Fruit fly (Drosophila melanogaster) whole organism, embryonic: ENCODE measurements around the gene CG31548.

ENCODE experiments used
- Abd-B ChIP-seq: fragments of 200-800 bp; sonication (Bioruptor generic); optimal IDR thresholded peaks from 2 replicates; lab custom pipeline; 2018; ENCODE audit warnings: missing biosample characterization, mild to moderate bottlenecking, missing genetic modification characterization, moderate library complexity
- Adf1 ChIP-seq: fragments of 200-800 bp; sonication (Bioruptor generic); IDR thresholded peaks from 2 replicates; pipeline ENCODE4 v1.3.6; 2022; ENCODE audit warnings: missing biosample characterization, missing genetic modification characterization
- Atf-2 ChIP-seq: fragments of 200-800 bp; sonication (Bioruptor generic); optimal IDR thresholded peaks from 2 replicates; lab custom pipeline; 2016; ENCODE audit warnings: missing biosample characterization, missing genetic modification characterization
- CG10462 ChIP-seq: fragments of 200-800 bp; sonication (Bioruptor generic); optimal IDR thresholded peaks from 2 replicates; lab custom pipeline; 2016; ENCODE audit warnings: missing biosample characterization, missing genetic modification characterization
- CG10565 ChIP-seq: fragments of 200-800 bp; sonication (Bioruptor generic); optimal IDR thresholded peaks from 3 replicates; lab custom pipeline; 2016; ENCODE audit warnings: missing biosample characterization, mild to moderate bottlenecking, missing genetic modification characterization
- CG11247 ChIP-seq: fragments of 200-800 bp; sonication (Bioruptor generic); IDR thresholded peaks from 2 replicates; pipeline ENCODE4 v1.3.6; 2022; ENCODE audit warnings: missing biosample characterization, missing genetic modification characterization
- CG1233 ChIP-seq: fragments of 200-800 bp; sonication (Bioruptor generic); optimal IDR thresholded peaks from 4 replicates; lab custom pipeline; 2018; ENCODE audit warnings: missing biosample characterization, mild to moderate bottlenecking, missing genetic modification characterization
- CG14014 ChIP-seq: fragments of 200-800 bp; sonication (Bioruptor generic); IDR thresholded peaks from 2 replicates; pipeline ENCODE4 v1.3.6; 2022; ENCODE audit warnings: missing biosample characterization, missing genetic modification characterization
- CG14667 ChIP-seq: fragments of 200-800 bp; sonication (Bioruptor generic); IDR thresholded peaks from 2 replicates; pipeline ENCODE4 v1.3.6; 2022; ENCODE audit warnings: missing biosample characterization, missing genetic modification characterization
- CG1647 ChIP-seq: fragments of 200-800 bp; sonication (Bioruptor generic); optimal IDR thresholded peaks from 3 replicates; lab custom pipeline; 2016; ENCODE audit warnings: missing biosample characterization, missing genetic modification characterization
- CG2712 ChIP-seq: fragments of 200-800 bp; optimal IDR thresholded peaks from 3 replicates; lab custom pipeline; 2019; ENCODE audit warnings: missing biosample characterization, mild to moderate bottlenecking, missing genetic modification characterization, moderate library complexity
- CG3065 ChIP-seq: fragments of 200-800 bp; sonication (Bioruptor generic); optimal IDR thresholded peaks from 2 replicates; lab custom pipeline; 2016; ENCODE audit warnings: missing biosample characterization, missing genetic modification characterization
- CG31388 ChIP-seq: fragments of 200-800 bp; sonication (Bioruptor generic); optimal IDR thresholded peaks from 2 replicates; lab custom pipeline; 2016; ENCODE audit warnings: missing biosample characterization, missing genetic modification characterization
- CG3726 ChIP-seq: fragments of 200-800 bp; sonication (Bioruptor generic); IDR thresholded peaks from 3 replicates; pipeline ENCODE4, ENCODE4 v1.3.6; 2022; ENCODE audit warnings: missing biosample characterization, missing genetic modification characterization
- CG6254 ChIP-seq: fragments of 200-800 bp; sonication (Bioruptor generic); optimal IDR thresholded peaks from 3 replicates; lab custom pipeline; 2017; ENCODE audit warnings: mild to moderate bottlenecking, missing biosample characterization, missing genetic modification reagents, missing genetic modification characterization
- CG6272 ChIP-seq: fragments of 200-800 bp; sonication (Bioruptor generic); IDR thresholded peaks from 2 replicates; pipeline ENCODE4 v1.3.6; 2022; ENCODE audit warnings: missing biosample characterization, missing genetic modification characterization
- CG8290 ChIP-seq, 3 experiments: fragments of 200-800 bp; sonication (Bioruptor generic); optimal IDR thresholded peaks; 2 replicates each; lab custom pipeline; 2016 to 2019; ENCODE audit warnings: missing biosample characterization in 3 of 3, missing genetic modification characterization in 3 of 3, mild to moderate bottlenecking in 2 of 3, moderate library complexity in 1 of 3
- CG8359 ChIP-seq: fragments of 200-800 bp; sonication (Bioruptor generic); optimal IDR thresholded peaks from 2 replicates; lab custom pipeline; 2017; ENCODE audit warnings: missing biosample characterization, mild to moderate bottlenecking, missing genetic modification characterization, borderline replicate concordance
- CG9876 ChIP-seq: fragments of 200-800 bp; sonication (Bioruptor generic); optimal IDR thresholded peaks from 2 replicates; lab custom pipeline; 2016; ENCODE audit warnings: missing biosample characterization, missing genetic modification characterization
- Chrac-16 ChIP-seq: fragments of 200-800 bp; sonication (Bioruptor generic); optimal IDR thresholded peaks from 3 replicates; lab custom pipeline; 2016; ENCODE audit warnings: missing biosample characterization, missing genetic modification characterization
- CrebB ChIP-seq: fragments of 200-800 bp; sonication (Bioruptor generic); optimal IDR thresholded peaks from 3 replicates; lab custom pipeline; 2018; ENCODE audit warnings: missing biosample characterization, mild to moderate bottlenecking, missing genetic modification characterization
- Ets97D ChIP-seq: fragments of 200-800 bp; sonication (Bioruptor generic); optimal IDR thresholded peaks from 3 replicates; lab custom pipeline; 2016; ENCODE audit warnings: missing biosample characterization, missing genetic modification characterization
- H2.0 ChIP-seq: fragments of 200-800 bp; sonication (Bioruptor generic); IDR thresholded peaks from 2 replicates; pipeline ENCODE4 v1.3.6; 2022; ENCODE audit warnings: missing biosample characterization, missing genetic modification characterization
- HLH4C ChIP-seq: fragments of 200-800 bp; sonication (Bioruptor generic); IDR thresholded peaks from 3 replicates; pipeline ENCODE4 v1.3.6; 2022; ENCODE audit warnings: missing biosample characterization, missing genetic modification characterization; ENCODE audit not compliant: partially characterized antibody
- NC2α ChIP-seq: fragments of 200-800 bp; sonication (Bioruptor generic); optimal IDR thresholded peaks from 2 replicates; lab custom pipeline; 2016; ENCODE audit warnings: missing biosample characterization, missing genetic modification characterization
- NFAT ChIP-seq: fragments of 200-800 bp; sonication (Bioruptor generic); IDR thresholded peaks from 2 replicates; pipeline ENCODE4 v1.3.6; 2022; ENCODE audit warnings: missing biosample characterization, missing genetic modification characterization
- Opbp ChIP-seq: fragments of 200-800 bp; sonication (Bioruptor generic); IDR thresholded peaks from 3 replicates; pipeline ENCODE4 v1.3.6; 2022; ENCODE audit warnings: missing biosample characterization, missing genetic modification characterization; ENCODE audit not compliant: partially characterized antibody
- Rx ChIP-seq: fragments of 200-800 bp; sonication (Bioruptor generic); IDR thresholded peaks from 2 replicates; pipeline ENCODE4 v1.3.6; 2022; ENCODE audit warnings: missing biosample characterization, missing genetic modification characterization
- Sox100B ChIP-seq: fragments of 200-800 bp; sonication (Bioruptor generic); optimal IDR thresholded peaks from 3 replicates; lab custom pipeline; 2018; ENCODE audit warnings: missing biosample characterization, mild to moderate bottlenecking, missing genetic modification characterization
- Usf ChIP-seq: fragments of 200-800 bp; sonication (Bioruptor generic); optimal IDR thresholded peaks from 2 replicates; lab custom pipeline; 2017; ENCODE audit warnings: missing genotype, missing biosample characterization, missing genetic modification characterization
- al ChIP-seq: fragments of 200-800 bp; sonication (Bioruptor generic); IDR thresholded peaks from 2 replicates; pipeline ENCODE4 v1.3.6; 2022; ENCODE audit warnings: missing biosample characterization, missing genetic modification characterization
- amos ChIP-seq: fragments of 200-800 bp; sonication (Bioruptor generic); IDR thresholded peaks from 2 replicates; pipeline ENCODE4 v1.3.6; 2022; ENCODE audit warnings: missing biosample characterization, missing genetic modification characterization; ENCODE audit not compliant: partially characterized antibody
- az2 ChIP-seq: fragments of 200-800 bp; sonication (Bioruptor generic); optimal IDR thresholded peaks from 3 replicates; lab custom pipeline; 2016; ENCODE audit warnings: missing biosample characterization, missing genetic modification characterization
- cato ChIP-seq: fragments of 200-800 bp; sonication (Bioruptor generic); optimal IDR thresholded peaks from 2 replicates; lab custom pipeline; 2016; ENCODE audit warnings: missing biosample characterization, missing genetic modification characterization, borderline replicate concordance
- ci ChIP-seq: fragments of 200-800 bp; sonication (Bioruptor generic); IDR thresholded peaks from 3 replicates; pipeline ENCODE4 v1.3.6; 2022; ENCODE audit warnings: missing biosample characterization, missing genetic modification characterization
- croc ChIP-seq: fragments of 200-800 bp; sonication (Bioruptor generic); conservative IDR thresholded peaks from 3 replicates; pipeline ENCODE4 v1.3.6; 2022; ENCODE audit warnings: missing biosample characterization, missing genetic modification characterization
- danr ChIP-seq: fragments of 200-800 bp; sonication (Bioruptor generic); IDR thresholded peaks from 2 replicates; pipeline ENCODE4 v1.3.6; 2022; ENCODE audit warnings: missing biosample characterization, missing genetic modification characterization
- exex ChIP-seq: fragments of 200-800 bp; sonication (Bioruptor generic); optimal IDR thresholded peaks from 4 replicates; lab custom pipeline; 2018; ENCODE audit warnings: missing biosample characterization, mild to moderate bottlenecking, missing genetic modification characterization, moderate library complexity
- gsb-n ChIP-seq: fragments of 200-800 bp; sonication (Bioruptor generic); optimal IDR thresholded peaks from 3 replicates; lab custom pipeline; 2018; ENCODE audit warnings: missing biosample characterization, mild to moderate bottlenecking, missing genetic modification characterization
- h ChIP-seq: fragments of >200 bp; optimal IDR thresholded peaks from 2 replicates; lab custom pipeline; 2017
- hkb ChIP-seq, 2 experiments: fragments of 200-800 bp in 1 of 2; fragments of >200 bp in 1 of 2; sonication (Bioruptor generic) in 1 of 2; IDR thresholded peaks in 1 of 2; optimal IDR thresholded peaks in 1 of 2; 2 replicates each; pipeline versions ENCODE4 v1.3.6 to Lab custom; 2017 to 2022; ENCODE audit warnings: missing biosample characterization in 1 of 2, missing genetic modification characterization in 1 of 2
- nerfin-2 ChIP-seq: fragments of 200-800 bp; sonication (Bioruptor generic); IDR thresholded peaks from 2 replicates; pipeline ENCODE4 v1.3.6; 2022; ENCODE audit warnings: missing biosample characterization, missing genetic modification characterization; ENCODE audit not compliant: partially characterized antibody
- otp ChIP-seq: fragments of 200-800 bp; sonication (Bioruptor generic); IDR thresholded peaks from 3 replicates; pipeline ENCODE4, ENCODE4 v1.3.6; 2022; ENCODE audit warnings: missing biosample characterization, missing genetic modification characterization
- pnt ChIP-seq: fragments of 200-800 bp; sonication (Bioruptor generic); optimal IDR thresholded peaks from 3 replicates; lab custom pipeline; 2016; ENCODE audit warnings: missing biosample characterization, missing genetic modification characterization
- sc ChIP-seq, 3 experiments: fragments of >200 bp in 2 of 3; fragments of 200-800 bp in 1 of 3; sonication (Bioruptor generic) in 1 of 3; optimal IDR thresholded peaks; 2 replicates in 2 of 3; 3 replicates in 1 of 3; lab custom pipeline; 2017; ENCODE audit warnings: mild to moderate bottlenecking in 1 of 3, missing biosample characterization in 1 of 3, missing genetic modification characterization in 1 of 3, missing genetic modification reagents in 1 of 3
- so ChIP-seq: fragments of 200-800 bp; sonication (Bioruptor generic); IDR thresholded peaks from 3 replicates; pipeline ENCODE4 v1.3.6; 2022; ENCODE audit warnings: missing biosample characterization, missing genetic modification characterization
- tin ChIP-seq: fragments of 200-800 bp; sonication (Bioruptor generic); optimal IDR thresholded peaks from 3 replicates; lab custom pipeline; 2016; ENCODE audit warnings: missing biosample characterization, missing genetic modification characterization

Gene CG31548

dm6 chr3R:5660198-5660893, 23.7 kb upstream of the CG31548 start, which contains the start of gene Wdr33 (continued):
- TF ChIP-seq hkb (optimal IDR thresholded peaks at IDR 0.05; lab: Kevin White, UChicago) (no peak), hkb (GFP tag; IDR thresholded peaks at IDR 0.05; lab: Robert Waterston, UW) (0 out of 2 replicates have a peak, but pooled peaks have one; percentile 9), CG10565 (GFP tag; lab: Kevin White, UChicago) (no peak), CG14014 (GFP tag; lab: Robert Waterston, UW) (no peak), Ets97D (GFP tag; lab: Kevin White, UChicago) (no peak), Atf-2 (no peak), Sox100B (GFP tag; lab: Kevin White, UChicago) (no peak), CG10462 (GFP tag; lab: Kevin White, UChicago) (peak; percentile 45), Rx (no peak), HLH4C (peak; percentile 84), croc (GFP tag; lab: Robert Waterston, UW) (no peak), amos (GFP tag; lab: Robert Waterston, UW) (peak; percentile 91), tin (GFP tag; lab: Kevin White, UChicago) (peak; percentile 8), cato (GFP tag; lab: Kevin White, UChicago) (peak; percentile 14), H2.0 (GFP tag; lab: Robert Waterston, UW) (peak; percentile 21; the same call in 1 of the 2 replicates), nerfin-2 (GFP tag; lab: Robert Waterston, UW) (peak; percentile 82), CG11247 (GFP tag; lab: Robert Waterston, UW) (no peak), CG1233 (GFP tag; lab: Kevin White, UChicago) (no peak), CG2712 (tag; lab: Kevin White, UChicago) (peak; percentile 19), CG8290 (GFP tag; optimal IDR thresholded peaks at IDR 0.05; lab: Kevin White, UChicago) (no peak), CG8290 (tag; optimal IDR thresholded peaks at IDR 0.05; lab: Kevin White, UChicago) (no peak), gsb-n (tag; lab: Kevin White, UChicago) (no peak), h (no peak), pnt (no peak), az2 (GFP tag; lab: Kevin White, UChicago) (peak; percentile 46), CG6272 (GFP tag; lab: Robert Waterston, UW) (0 out of 2 replicates have a peak, but pooled peaks have one; percentile 19), Usf (GFP tag; lab: Kevin White, UChicago) (peak; percentile 21), CG31388 (GFP tag; lab: Kevin White, UChicago) (peak; percentile 21), ci (GFP tag; lab: Robert Waterston, UW) (no peak; the same call in 2 of the 3 replicates), CG14667 (GFP tag; lab: Robert Waterston, UW) (peak; percentile 16; the same call in 1 of the 2 replicates), CrebB (tag; lab: Kevin White, UChicago) (no peak), CG1647 (no peak), so (no peak), al (GFP tag; lab: Robert Waterston, UW) (peak; percentile 28; the same call in 1 of the 2 replicates), danr (GFP tag; lab: Robert Waterston, UW) (0 out of 2 replicates have a peak, but pooled peaks have one; percentile 17), otp (no peak), NC2α (GFP tag; lab: Kevin White, UChicago) (no peak), Adf1 (GFP tag; lab: Robert Waterston, UW) (no peak), CG3726 (GFP tag; lab: Robert Waterston, UW) (no peak), Abd-B (GFP tag; lab: Kevin White, UChicago) (peak; percentile 57), CG8359 (GFP tag; lab: Kevin White, UChicago) (no peak), CG9876 (no peak), Opbp (GFP tag; lab: Robert Waterston, UW) (peak; percentile 87), NFAT (GFP tag; lab: Robert Waterston, UW) (0 out of 2 replicates have a peak, but pooled peaks have one; percentile 8), exex (tag; lab: Kevin White, UChicago) (no peak), CG6254 (no peak), Chrac-16 (GFP tag; lab: Kevin White, UChicago) (peak; percentile 7), sc (optimal IDR thresholded peaks at IDR 0.05; lab: Kevin White, UChicago) (no peak), sc (GFP tag; optimal IDR thresholded peaks at IDR 0.05; lab: Kevin White, UChicago) (no peak), CG3065 (GFP tag; lab: Kevin White, UChicago) (no peak)
